Fruit fly (Drosophila melanogaster) Kc167 (cell line): Measurements from ENCODE around the gene yellow-k.

Experiments
- Myc ChIP-seq: fragments of >200 bp; optimal IDR thresholded peaks from 2 replicates; lab custom pipeline; 2017; ENCODE audit warnings: missing external identifiers
- insv ChIP-seq: fragments of >200 bp; optimal IDR thresholded peaks from 3 replicates; lab custom pipeline; 2018; ENCODE audit warnings: missing external identifiers

DNA sequence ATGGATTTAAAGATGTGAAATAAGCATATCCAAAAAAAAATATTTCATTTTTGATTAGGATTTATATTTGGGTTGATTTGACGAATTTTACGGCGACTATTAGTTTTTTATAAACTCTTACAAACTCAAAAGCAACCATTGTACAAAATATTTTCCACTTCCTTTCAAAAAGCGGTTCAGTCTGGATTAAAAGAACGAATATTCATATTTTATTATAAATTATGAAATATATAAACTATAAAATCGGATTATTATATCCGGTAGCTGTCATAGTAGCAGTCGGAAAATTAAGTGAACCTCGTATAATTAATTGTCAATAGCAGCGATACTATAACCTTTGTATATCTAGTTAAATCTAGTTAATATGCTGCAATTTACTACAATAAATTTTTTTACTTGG, 25.0 kb upstream of the yellow-k start, which contains the start of gene CG12355:
- no peak for TF ChIP-seq Myc
- TF ChIP-seq insv (lab: Kevin White, UChicago) = no peak
